Fruit fly (Drosophila melanogaster): Measurements from ENCODE around the gene png.

Gene png

DNA sequence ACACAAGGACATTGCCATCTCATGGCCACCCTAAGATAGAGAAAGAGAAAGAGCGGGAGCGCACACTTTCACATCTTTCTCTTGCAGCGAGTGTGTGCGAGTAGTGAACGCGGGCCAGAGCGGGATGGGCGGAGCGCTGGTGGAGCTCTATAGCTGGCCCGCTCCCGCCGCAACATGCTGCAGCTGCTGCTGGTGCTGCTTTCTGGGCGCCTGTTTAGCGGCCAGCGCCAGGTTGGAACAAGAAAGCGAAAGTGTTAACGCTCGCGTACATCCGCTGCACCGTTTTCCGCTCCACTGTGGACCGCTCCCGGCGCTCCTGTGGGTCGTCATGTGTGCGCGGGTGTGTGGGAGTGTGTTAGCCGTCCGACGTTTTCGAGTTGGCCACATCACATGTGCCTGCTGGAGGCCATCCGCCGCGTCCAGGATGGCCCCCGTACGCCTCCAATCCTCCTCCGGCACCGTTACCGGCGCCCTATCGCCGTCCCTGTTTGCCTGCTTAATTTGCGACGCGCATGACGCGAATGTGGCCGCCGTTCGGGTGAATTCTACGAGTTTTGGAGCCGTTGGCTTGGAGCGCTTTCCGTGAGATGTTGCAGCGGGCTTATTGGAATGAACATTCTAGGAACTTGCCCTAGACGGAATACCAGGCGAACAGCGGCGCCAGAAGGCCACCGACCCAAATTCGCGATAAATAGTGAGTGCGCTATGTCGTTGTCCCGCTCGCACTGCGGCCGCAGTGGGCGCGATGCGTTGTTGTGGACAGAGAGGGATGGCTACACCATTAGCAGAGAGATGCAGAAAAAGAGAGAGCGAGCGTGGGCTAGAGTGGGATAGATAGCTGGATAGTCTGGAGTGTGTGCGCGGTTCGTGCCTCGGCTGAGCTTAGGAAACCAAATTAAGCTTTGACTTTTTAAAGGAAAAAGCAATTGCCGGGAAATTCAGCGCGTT lies 41.9 kb upstream of the png start (continued):
- TF ChIP-seq kni (GFP tag; optimal IDR thresholded peaks at IDR 0.05) (peak; percentile 96), zen (tag; optimal IDR thresholded peaks at IDR 0.05) (peak; percentile 38), fd64A (GFP tag; optimal IDR thresholded peaks at IDR 0.05) (peak; percentile 21), nmo (GFP tag; optimal IDR thresholded peaks at IDR 0.05) (peak; percentile 33), CG42726 (GFP tag; IDR thresholded peaks at IDR 0.05; ENCODE audit: partially characterized antibody) (no peak), Fer1 (GFP tag; optimal IDR thresholded peaks at IDR 0.05) (peak; percentile 21), dysf (GFP tag; IDR thresholded peaks at IDR 0.05) (0 out of 3 replicates have a peak, but pooled peaks have one; percentile 26), Aef1 (GFP tag; IDR thresholded peaks at IDR 0.05) (no peak), HLH3B (GFP tag; IDR thresholded peaks at IDR 0.05) (no peak), rib (GFP tag; IDR thresholded peaks at IDR 0.05) (peak; percentile 50; the same call in 1 of the 2 replicates), odd (GFP tag; optimal IDR thresholded peaks at IDR 0.05) (peak; percentile 13), C15 (GFP tag; IDR thresholded peaks at IDR 0.05) (no peak), CG2678 (tag; optimal IDR thresholded peaks at IDR 0.05) (peak; percentile 2), CG17912 (GFP tag; optimal IDR thresholded peaks at IDR 0.05) (peak; percentile 4), gt (GFP tag; IDR thresholded peaks at IDR 0.05) (no peak), CG7271 (tag; optimal IDR thresholded peaks at IDR 0.05) (no peak), otp (GFP tag; IDR thresholded peaks at IDR 0.05) (0 out of 3 replicates have a peak, but pooled peaks have one; percentile 5), CG6254 (GFP tag; optimal IDR thresholded peaks at IDR 0.05) (peak; percentile 18), BtbVII (GFP tag; optimal IDR thresholded peaks at IDR 0.05) (peak; percentile 6), cwo (GFP tag; optimal IDR thresholded peaks at IDR 0.05) (peak; percentile 44), klu (GFP tag; IDR thresholded peaks at IDR 0.05) (0 out of 2 replicates have a peak, but pooled peaks have one; percentile 6), exex (tag; optimal IDR thresholded peaks at IDR 0.05) (no peak), CG9437 (GFP tag; optimal IDR thresholded peaks at IDR 0.05) (no peak), CG12155 (GFP tag; optimal IDR thresholded peaks at IDR 0.05) (no peak), Lhr (GFP tag; optimal IDR thresholded peaks at IDR 0.05) (peak; percentile 100)

DNA sequence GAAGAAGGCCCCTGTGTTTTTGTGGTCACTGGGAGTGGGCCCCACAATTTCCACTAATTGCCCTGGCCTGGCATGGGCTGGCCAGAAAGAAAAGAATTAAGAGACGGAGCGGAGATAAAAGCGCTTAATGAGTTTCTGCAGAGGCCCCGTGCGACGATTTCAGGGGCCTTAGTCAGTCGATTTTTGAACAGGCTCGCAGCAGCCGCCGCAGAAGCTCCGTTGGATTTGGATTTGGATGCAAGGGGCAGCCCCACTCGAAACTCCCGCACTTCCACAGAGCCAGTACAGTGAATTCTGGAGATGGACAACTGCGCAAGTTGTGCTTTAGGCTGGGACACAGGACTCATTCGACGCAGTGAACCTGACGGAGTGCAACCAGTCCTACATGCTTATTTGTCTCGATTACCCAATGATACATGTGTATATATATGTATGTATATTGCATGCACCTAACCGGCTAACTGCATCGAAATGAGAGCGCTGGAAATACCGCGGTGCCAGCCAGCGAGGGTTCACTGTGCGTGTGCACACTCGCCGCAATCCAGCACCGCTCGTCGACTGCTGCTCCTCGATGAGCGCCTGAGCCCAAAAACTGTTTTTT lies 41.2 kb upstream of the png start:
- peak; percentile 81 for TF ChIP-seq Ptx1 (GFP tag; IDR thresholded peaks at IDR 0.05)
- TF ChIP-seq gcm2 (GFP tag; optimal IDR thresholded peaks at IDR 0.05): no peak
- TF ChIP-seq phol (tag; optimal IDR thresholded peaks at IDR 0.05): peak; percentile 62
- no peak for TF ChIP-seq CG17802 (tag; optimal IDR thresholded peaks at IDR 0.05)
- peak; percentile 81 for TF ChIP-seq slbo (GFP tag; IDR thresholded peaks at IDR 0.05)
- peak; percentile 63 for TF ChIP-seq CG12155 (GFP tag; optimal IDR thresholded peaks at IDR 0.05)
- peak; percentile 67 for TF ChIP-seq CG14014 (GFP tag; IDR thresholded peaks at IDR 0.05)
- TF ChIP-seq CG8478 (optimal IDR thresholded peaks at IDR 0.05): no peak
- peak; percentile 65 for TF ChIP-seq ken (GFP tag; IDR thresholded peaks at IDR 0.05)
- peak; percentile 96 for TF ChIP-seq row (GFP tag; IDR thresholded peaks at IDR 0.05)
- TF ChIP-seq NK7.1 (GFP tag; optimal IDR thresholded peaks at IDR 0.05): no peak
- TF ChIP-seq hth (optimal IDR thresholded peaks at IDR 0.05): no peak
- TF ChIP-seq Usf (GFP tag; optimal IDR thresholded peaks at IDR 0.05): peak; percentile 46
- no peak for TF ChIP-seq tup (GFP tag; optimal IDR thresholded peaks at IDR 0.05)
- no peak for TF ChIP-seq CG1024 (GFP tag; IDR thresholded peaks at IDR 0.05)
- peak; percentile 64 for TF ChIP-seq CG7556 (GFP tag; optimal IDR thresholded peaks at IDR 0.05)
- no peak; the same call in 1 of the 2 replicates for TF ChIP-seq wdn (GFP tag; IDR thresholded peaks at IDR 0.05)
- TF ChIP-seq cato (GFP tag; optimal IDR thresholded peaks at IDR 0.05; ENCODE audit: borderline replicate concordance): no peak
- TF ChIP-seq Sox102F (GFP tag; optimal IDR thresholded peaks at IDR 0.05): peak; percentile 66
- peak; percentile 44 for TF ChIP-seq CG13296 (GFP tag; optimal IDR thresholded peaks at IDR 0.05)
- peak; percentile 38 for TF ChIP-seq Camta (GFP tag; optimal IDR thresholded peaks at IDR 0.05)
- TF ChIP-seq az2 (GFP tag; optimal IDR thresholded peaks at IDR 0.05): peak; percentile 38
- peak; percentile 53 for TF ChIP-seq NFAT (GFP tag; IDR thresholded peaks at IDR 0.05)
- no peak for TF ChIP-seq run (tag; optimal IDR thresholded peaks at IDR 0.05)
- TF ChIP-seq Dip2 (GFP tag; IDR thresholded peaks at IDR 0.05): no peak
